Fruit fly (Drosophila melanogaster) whole organism, embryonic: ENCODE measurements around the gene Hasp.
A peak's percentile ranks its signal among the peaks of the same experiment; 100 is the strongest.

Source experiments
- CG10543 ChIP-seq: fragments of 200-800 bp; sonication (Bioruptor generic); optimal IDR thresholded peaks from 3 replicates; lab custom pipeline; 2017; ENCODE audit warnings: missing biosample characterization, mild to moderate bottlenecking, missing genetic modification characterization, moderate library complexity
- CG10959 ChIP-seq: fragments of 200-800 bp; sonication (Bioruptor generic); IDR thresholded peaks from 2 replicates; pipeline ENCODE4 v1.3.6; 2022; ENCODE audit warnings: missing biosample characterization, missing genetic modification characterization
- CG11560 ChIP-seq: fragments of 200-800 bp; sonication (Bioruptor generic); IDR thresholded peaks from 3 replicates; pipeline ENCODE4 v1.3.6; 2022; ENCODE audit warnings: missing biosample characterization, missing genetic modification characterization
- CG12104 ChIP-seq: fragments of 200-800 bp; sonication (Bioruptor generic); optimal IDR thresholded peaks from 3 replicates; lab custom pipeline; 2016; ENCODE audit warnings: missing biosample characterization, missing genetic modification characterization
- CG12219 ChIP-seq: fragments of 200-800 bp; sonication (Bioruptor generic); optimal IDR thresholded peaks from 3 replicates; lab custom pipeline; 2018; ENCODE audit warnings: missing biosample characterization, mild to moderate bottlenecking, missing genetic modification characterization
- CG12299 ChIP-seq: fragments of 200-800 bp; sonication (Bioruptor generic); optimal IDR thresholded peaks from 2 replicates; lab custom pipeline; 2018; ENCODE audit warnings: missing biosample characterization, mild to moderate bottlenecking, missing genetic modification characterization
- CG12769 ChIP-seq: fragments of 200-800 bp; sonication (Bioruptor generic); optimal IDR thresholded peaks from 2 replicates; lab custom pipeline; 2019; ENCODE audit warnings: missing biosample characterization, mild to moderate bottlenecking, missing genetic modification characterization, moderate library complexity
- CG13894 ChIP-seq: fragments of 200-800 bp; sonication (Bioruptor generic); optimal IDR thresholded peaks from 3 replicates; lab custom pipeline; 2018; ENCODE audit warnings: missing biosample characterization, mild to moderate bottlenecking, missing genetic modification characterization, moderate library complexity
- CG14441 ChIP-seq: fragments of 200-800 bp; sonication (Bioruptor generic); IDR thresholded peaks from 2 replicates; pipeline ENCODE4 v1.3.6; 2022; ENCODE audit warnings: missing biosample characterization, missing genetic modification characterization
- CG15269 ChIP-seq: fragments of 200-800 bp; sonication (Bioruptor generic); optimal IDR thresholded peaks from 2 replicates; lab custom pipeline; 2018; ENCODE audit warnings: missing biosample characterization, mild to moderate bottlenecking, missing genetic modification characterization, moderate library complexity
- CG1529 ChIP-seq: fragments of 200-800 bp; sonication (Bioruptor generic); optimal IDR thresholded peaks from 3 replicates; lab custom pipeline; 2018; ENCODE audit warnings: missing biosample characterization, missing genetic modification characterization
- CG15514 ChIP-seq: fragments of 200-800 bp; sonication (Bioruptor generic); optimal IDR thresholded peaks from 3 replicates; lab custom pipeline; 2017; ENCODE audit warnings: missing biosample characterization, missing genetic modification characterization, mild to moderate bottlenecking, moderate library complexity, missing genetic modification reagents
- CG17186 ChIP-seq: fragments of 200-800 bp; sonication (Bioruptor generic); optimal IDR thresholded peaks from 3 replicates; lab custom pipeline; 2017; ENCODE audit warnings: missing biosample characterization, missing genetic modification reagents, missing genetic modification characterization
- CG2129 ChIP-seq: fragments of 200-800 bp; sonication (Bioruptor generic); IDR thresholded peaks from 2 replicates; pipeline ENCODE4 v1.3.6; 2022; ENCODE audit warnings: missing biosample characterization, missing genetic modification characterization; ENCODE audit not compliant: partially characterized antibody
- CG2202 ChIP-seq: fragments of 200-800 bp; sonication (Bioruptor generic); optimal IDR thresholded peaks from 2 replicates; lab custom pipeline; 2018; ENCODE audit warnings: missing biosample characterization, mild to moderate bottlenecking, missing genetic modification characterization
- CG34422 ChIP-seq: fragments of 200-800 bp; sonication (Bioruptor generic); IDR thresholded peaks from 3 replicates; pipeline ENCODE4 v1.3.6; 2022; ENCODE audit warnings: missing biosample characterization, missing genetic modification characterization
- CG4424 ChIP-seq: fragments of 200-800 bp; sonication (Bioruptor generic); optimal IDR thresholded peaks from 3 replicates; lab custom pipeline; 2016; ENCODE audit warnings: missing biosample characterization, missing genetic modification characterization
- CG4617 ChIP-seq: fragments of 200-800 bp; sonication (Bioruptor generic); optimal IDR thresholded peaks from 3 replicates; lab custom pipeline; 2016; ENCODE audit warnings: missing biosample characterization, missing genetic modification characterization, borderline replicate concordance
- CG6765 ChIP-seq: fragments of 200-800 bp; sonication (Bioruptor generic); optimal IDR thresholded peaks from 3 replicates; lab custom pipeline; 2017; ENCODE audit warnings: missing biosample characterization, mild to moderate bottlenecking, missing genetic modification characterization
- CG8359 ChIP-seq: fragments of 200-800 bp; sonication (Bioruptor generic); optimal IDR thresholded peaks from 2 replicates; lab custom pipeline; 2017; ENCODE audit warnings: missing biosample characterization, mild to moderate bottlenecking, missing genetic modification characterization, borderline replicate concordance
- CG8765 ChIP-seq: fragments of 200-800 bp; sonication (Bioruptor generic); IDR thresholded peaks from 2 replicates; pipeline ENCODE4 v1.3.6; 2022; ENCODE audit warnings: missing biosample characterization, missing genetic modification characterization
- CkIIα-i1 ChIP-seq: fragments of 200-800 bp; sonication (Bioruptor generic); IDR thresholded peaks from 2 replicates; pipeline ENCODE4 v1.3.6; 2022; ENCODE audit warnings: missing biosample characterization, missing genetic modification characterization
- D19A ChIP-seq: fragments of 200-800 bp; optimal IDR thresholded peaks from 3 replicates; lab custom pipeline; 2019; ENCODE audit warnings: missing biosample characterization, mild to moderate bottlenecking, missing genetic modification characterization, moderate library complexity
- Hey ChIP-seq: fragments of 200-800 bp; sonication (Bioruptor generic); optimal IDR thresholded peaks from 3 replicates; lab custom pipeline; 2018; ENCODE audit warnings: missing biosample characterization, mild to moderate bottlenecking, missing genetic modification characterization
- Hr78 ChIP-seq, 2 experiments: fragments of 200-800 bp in 1 of 2; fragments of >200 bp in 1 of 2; sonication (Bioruptor generic) in 1 of 2; optimal IDR thresholded peaks; 2 replicates each; lab custom pipeline; 2017 to 2019; ENCODE audit warnings: missing biosample characterization in 2 of 2, missing genetic modification characterization in 2 of 2, mild to moderate bottlenecking in 1 of 2, moderate library complexity in 1 of 2
- Neu2 ChIP-seq: fragments of 200-800 bp; sonication (Bioruptor generic); optimal IDR thresholded peaks from 3 replicates; lab custom pipeline; 2016; ENCODE audit warnings: missing biosample characterization, missing genetic modification characterization, borderline replicate concordance
- Ravus ChIP-seq: fragments of 200-800 bp; sonication (Bioruptor generic); IDR thresholded peaks from 2 replicates; pipeline ENCODE4 v1.3.6; 2022; ENCODE audit warnings: missing biosample characterization, missing genetic modification characterization
- Rfx ChIP-seq: fragments of 200-800 bp; sonication (Bioruptor generic); IDR thresholded peaks from 2 replicates; pipeline ENCODE4 v1.3.6; 2022; ENCODE audit warnings: missing biosample characterization, missing genetic modification characterization
- Rx ChIP-seq: fragments of 200-800 bp; sonication (Bioruptor generic); IDR thresholded peaks from 2 replicates; pipeline ENCODE4 v1.3.6; 2022; ENCODE audit warnings: missing biosample characterization, missing genetic modification characterization
- ash1 ChIP-seq: fragments of 200-800 bp; sonication (Bioruptor generic); optimal IDR thresholded peaks from 2 replicates; lab custom pipeline; 2018; ENCODE audit warnings: missing biosample characterization, mild to moderate bottlenecking, missing genetic modification characterization
- btn ChIP-seq: fragments of 200-800 bp; sonication (Bioruptor generic); optimal IDR thresholded peaks from 2 replicates; lab custom pipeline; 2016; ENCODE audit warnings: missing biosample characterization, missing genetic modification characterization
- caup ChIP-seq: fragments of 200-800 bp; sonication (Bioruptor generic); optimal IDR thresholded peaks from 3 replicates; lab custom pipeline; 2017; ENCODE audit warnings: missing biosample characterization, mild to moderate bottlenecking, missing genetic modification characterization, moderate library complexity; ENCODE audit not compliant: severe bottlenecking
- crc ChIP-seq: fragments of 200-800 bp; sonication (Bioruptor generic); optimal IDR thresholded peaks from 2 replicates; lab custom pipeline; 2016; ENCODE audit warnings: missing biosample characterization, missing genetic modification characterization
- dati ChIP-seq: fragments of 200-800 bp; sonication (Bioruptor generic); IDR thresholded peaks from 2 replicates; pipeline ENCODE4 v1.3.6; 2022; ENCODE audit warnings: missing biosample characterization, missing genetic modification characterization
- disco-r ChIP-seq: fragments of 200-800 bp; sonication (Bioruptor generic); optimal IDR thresholded peaks from 2 replicates; lab custom pipeline; 2016; ENCODE audit warnings: missing biosample characterization, missing genetic modification characterization
- dpn ChIP-seq, 2 experiments: fragments of 200-800 bp; sonication (Bioruptor generic); optimal IDR thresholded peaks; 3 replicates each; lab custom pipeline; 2016; ENCODE audit warnings: missing biosample characterization in 2 of 2, missing genetic modification characterization in 2 of 2
- exex ChIP-seq: fragments of 200-800 bp; sonication (Bioruptor generic); optimal IDR thresholded peaks from 4 replicates; lab custom pipeline; 2018; ENCODE audit warnings: missing biosample characterization, mild to moderate bottlenecking, missing genetic modification characterization, moderate library complexity
- hth ChIP-seq: fragments of >200 bp; optimal IDR thresholded peaks from 2 replicates; lab custom pipeline; 2017; ENCODE audit warnings: inconsistent platforms
- ind ChIP-seq: fragments of 200-800 bp; sonication (Bioruptor generic); optimal IDR thresholded peaks from 3 replicates; lab custom pipeline; 2016; ENCODE audit warnings: missing biosample characterization, missing genetic modification characterization
- jumu ChIP-seq: fragments of 200-800 bp; sonication (Bioruptor generic); optimal IDR thresholded peaks from 3 replicates; lab custom pipeline; 2016; ENCODE audit warnings: missing biosample characterization, missing genetic modification characterization
- kni ChIP-seq: fragments of 200-800 bp; sonication (Bioruptor generic); optimal IDR thresholded peaks from 3 replicates; lab custom pipeline; 2017; ENCODE audit warnings: mild to moderate bottlenecking, missing biosample characterization, missing genetic modification reagents, missing genetic modification characterization
- lmd ChIP-seq: fragments of 200-800 bp; sonication (Bioruptor generic); IDR thresholded peaks from 2 replicates; pipeline ENCODE4 v1.3.6; 2022; ENCODE audit warnings: missing biosample characterization, missing genetic modification characterization
- maf-S ChIP-seq: fragments of 200-800 bp; sonication (Bioruptor generic); optimal IDR thresholded peaks from 2 replicates; lab custom pipeline; 2016; ENCODE audit warnings: missing biosample characterization, missing genetic modification characterization
- prd ChIP-seq, 3 experiments: fragments of >200 bp in 2 of 3; fragments of 200-800 bp in 1 of 3; sonication (Bioruptor generic) in 1 of 3; optimal IDR thresholded peaks in 2 of 3; IDR thresholded peaks in 1 of 3; 2 replicates in 2 of 3; 3 replicates in 1 of 3; pipeline versions ENCODE4 v1.3.6 to Lab custom; 2017 to 2022; ENCODE audit warnings: missing biosample characterization in 1 of 3, missing genetic modification characterization in 1 of 3
- run ChIP-seq: fragments of 200-800 bp; sonication (Bioruptor generic); optimal IDR thresholded peaks from 3 replicates; lab custom pipeline; 2018; ENCODE audit warnings: missing biosample characterization, mild to moderate bottlenecking, missing genetic modification characterization
- schlank ChIP-seq: fragments of 200-800 bp; sonication (Bioruptor generic); optimal IDR thresholded peaks from 2 replicates; lab custom pipeline; 2018; ENCODE audit warnings: missing biosample characterization, mild to moderate bottlenecking, missing genetic modification characterization
- seq ChIP-seq: fragments of 200-800 bp; sonication (Bioruptor generic); IDR thresholded peaks from 2 replicates; pipeline ENCODE4 v1.3.6; 2022; ENCODE audit warnings: missing biosample characterization, missing genetic modification characterization
- twi ChIP-seq: fragments of 200-800 bp; optimal IDR thresholded peaks from 2 replicates; lab custom pipeline; 2019; ENCODE audit warnings: missing biosample characterization, mild to moderate bottlenecking, missing genetic modification characterization, moderate library complexity
- vnd ChIP-seq: fragments of 200-800 bp; sonication (Bioruptor generic); IDR thresholded peaks from 3 replicates; pipeline ENCODE4 v1.3.6; 2022; ENCODE audit warnings: missing biosample characterization, missing genetic modification characterization; ENCODE audit not compliant: partially characterized antibody

The Hasp gene

dm6 chr2L:19528308-19528707 is 11.3 kb upstream of the Hasp start (continued):
- TF ChIP-seq ind (GFP tag; lab: Kevin White, UChicago), result peak; percentile 96
- TF ChIP-seq CG6765, result peak; percentile 96
- peak; percentile 62 for TF ChIP-seq btn (GFP tag; lab: Kevin White, UChicago)
- peak; percentile 74 for TF ChIP-seq twi (tag; lab: Kevin White, UChicago)
- peak; percentile 89 for TF ChIP-seq jumu
- peak; percentile 74 for TF ChIP-seq CG1529 (GFP tag; lab: Kevin White, UChicago)
- no peak for TF ChIP-seq CG2129 (GFP tag; lab: Robert Waterston, UW)
- peak; percentile 91 for TF ChIP-seq ash1 (GFP tag; lab: Kevin White, UChicago)
- peak; percentile 49 for TF ChIP-seq CG2202 (tag; lab: Kevin White, UChicago)
- peak; percentile 70 for TF ChIP-seq Neu2
- TF ChIP-seq prd (optimal IDR thresholded peaks at IDR 0.05; lab: Kevin White, UChicago), result no peak
- peak; percentile 96 for TF ChIP-seq prd (GFP tag; IDR thresholded peaks at IDR 0.05; lab: Robert Waterston, UW)
- TF ChIP-seq CG8359 (GFP tag; lab: Kevin White, UChicago), result peak; percentile 62
- peak; percentile 98 for TF ChIP-seq CG15269 (tag; lab: Kevin White, UChicago)
- peak; percentile 99 for TF ChIP-seq CG12769 (tag; lab: Kevin White, UChicago)
- peak; percentile 96 for TF ChIP-seq maf-S (GFP tag; lab: Kevin White, UChicago)
- peak; percentile 91 for TF ChIP-seq CG12104 (GFP tag; lab: Kevin White, UChicago)
- TF ChIP-seq run, result peak; percentile 85
- peak; percentile 94 for TF ChIP-seq CG15514 (GFP tag; lab: Kevin White, UChicago)
- TF ChIP-seq lmd, result peak; percentile 96
- TF ChIP-seq CG11560 (tag; lab: Robert Waterston, UW), result peak; percentile 88
- TF ChIP-seq dati (GFP tag; lab: Robert Waterston, UW), result peak; percentile 84
- peak; percentile 76 for TF ChIP-seq CG10543 (GFP tag; lab: Kevin White, UChicago)
- TF ChIP-seq D19A (tag; lab: Kevin White, UChicago), result peak; percentile 84
- no peak for TF ChIP-seq hth
- TF ChIP-seq Rfx, result peak; percentile 99
- peak; percentile 88 for TF ChIP-seq Ravus (GFP tag; lab: Robert Waterston, UW)
- TF ChIP-seq CG8765 (GFP tag; lab: Robert Waterston, UW), result peak; percentile 85; the same call in 1 of the 2 replicates
- peak; percentile 67 for TF ChIP-seq CG4617 (GFP tag; lab: Kevin White, UChicago)
- TF ChIP-seq CG12299, result peak; percentile 95
- TF ChIP-seq kni, result no peak
- TF ChIP-seq vnd, result no peak
- TF ChIP-seq crc, result peak; percentile 92
- peak; percentile 88 for TF ChIP-seq Rx (GFP tag; lab: Robert Waterston, UW)
- peak; percentile 96 for TF ChIP-seq CG34422 (GFP tag; lab: Robert Waterston, UW)
- peak; percentile 86 for TF ChIP-seq CG4424 (GFP tag; lab: Kevin White, UChicago)
- peak; percentile 93 for TF ChIP-seq CG12219 (GFP tag; lab: Kevin White, UChicago)
- peak; percentile 97 for TF ChIP-seq caup (GFP tag; lab: Kevin White, UChicago)
- TF ChIP-seq CkIIα-i1 (GFP tag; lab: Robert Waterston, UW), result peak; percentile 83
- peak; percentile 90 for TF ChIP-seq exex (tag; lab: Kevin White, UChicago)
- TF ChIP-seq disco-r, result peak; percentile 94
- TF ChIP-seq CG17186 (GFP tag; lab: Kevin White, UChicago), result no peak
- TF ChIP-seq CG13894, result peak; percentile 98
- peak; percentile 98 for TF ChIP-seq schlank (tag; lab: Kevin White, UChicago)
- peak; percentile 97 for TF ChIP-seq CG14441 (GFP tag; lab: Robert Waterston, UW)
- peak; percentile 81 for TF ChIP-seq Hey (tag; lab: Kevin White, UChicago)
- TF ChIP-seq seq, result peak; percentile 97
- TF ChIP-seq dpn (GFP tag; optimal IDR thresholded peaks at IDR 0.05; lab: Kevin White, UChicago), result peak; percentile 95 to 97
- peak; percentile 72 for TF ChIP-seq CG10959 (GFP tag; lab: Robert Waterston, UW)
- peak in 1 of 2 experiments; percentile 50 for TF ChIP-seq Hr78 (GFP tag; optimal IDR thresholded peaks at IDR 0.05; lab: Kevin White, UChicago)
